Fruit fly (Drosophila melanogaster): ENCODE data around the gene CG33158.

The CG33158 gene

DNA sequence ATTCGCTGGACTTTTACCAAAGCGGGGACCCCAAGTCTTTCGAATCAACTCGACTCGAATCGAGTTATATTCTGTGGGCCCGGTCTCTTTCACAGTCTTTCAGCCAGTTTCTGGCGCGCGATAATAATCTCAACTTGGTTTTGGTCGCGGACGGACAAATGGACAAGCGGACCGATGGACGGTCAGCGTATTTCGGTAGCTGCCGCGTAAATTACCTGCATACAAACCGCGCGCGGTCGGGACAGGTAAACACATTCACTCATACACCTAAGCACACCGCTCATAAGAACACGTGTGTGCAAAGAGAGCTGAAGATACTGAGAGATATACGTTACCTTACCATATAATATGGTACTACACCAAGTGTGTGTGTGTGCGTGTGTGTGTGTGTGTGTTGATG is 69.9 kb downstream of the CG33158 start:
- TF ChIP-seq Jra (GFP tag; optimal IDR thresholded peaks at IDR 0.05): no peak

DNA sequence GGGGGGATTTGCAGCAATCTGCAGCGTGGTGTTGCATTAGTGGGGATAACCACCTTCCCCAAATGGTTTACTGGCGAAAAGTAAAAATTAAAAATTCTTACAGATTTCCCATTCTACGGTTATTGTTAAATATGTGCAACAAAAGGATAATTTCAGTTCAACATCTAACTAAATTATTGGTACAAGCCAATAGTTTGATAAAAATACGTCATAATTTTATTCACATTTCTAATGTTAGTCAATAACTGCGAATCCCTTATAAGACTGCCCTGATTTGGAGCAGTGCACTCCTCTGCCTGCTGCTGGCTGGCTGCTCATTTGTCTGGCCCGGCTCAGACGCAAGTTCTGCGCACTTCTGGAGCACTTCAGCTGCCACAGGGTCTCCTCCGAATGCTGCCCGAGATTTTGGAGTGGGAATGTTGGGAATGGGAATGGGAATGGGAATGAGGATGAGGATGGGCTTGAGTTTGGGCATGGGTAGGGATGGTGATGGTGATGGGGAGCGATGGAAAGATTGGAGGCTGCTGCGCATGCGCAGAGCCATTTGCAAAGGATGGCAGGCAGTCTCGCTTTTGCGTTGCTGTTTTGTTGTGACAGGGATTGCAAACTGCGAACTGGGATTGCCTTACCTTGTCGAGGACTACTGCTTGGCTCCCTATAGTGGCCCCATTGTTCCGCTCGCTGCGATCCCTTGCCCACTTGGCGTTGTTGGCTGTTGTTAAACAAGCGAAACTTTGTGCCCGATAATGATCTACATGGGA is 70.6 kb downstream of the CG33158 start:
- TF ChIP-seq Jra (GFP tag; optimal IDR thresholded peaks at IDR 0.05): no peak
- TF ChIP-seq Hnf4 (GFP tag; optimal IDR thresholded peaks at IDR 0.05): no peak
- TF ChIP-seq Rel (GFP tag; optimal IDR thresholded peaks at IDR 0.05): no peak
- TF ChIP-seq Rel (tag; optimal IDR thresholded peaks at IDR 0.05): no peak
- TF ChIP-seq Dfd (GFP tag; optimal IDR thresholded peaks at IDR 0.05): no peak
- no peak for TF ChIP-seq dsf (GFP tag; optimal IDR thresholded peaks at IDR 0.05; ENCODE audit: borderline replicate concordance)
- peak; percentile 61 for TF ChIP-seq woc (GFP tag; optimal IDR thresholded peaks at IDR 0.05)
- peak in 1 of 2 experiments; percentile 68 for TF ChIP-seq foxo (GFP tag; optimal IDR thresholded peaks at IDR 0.05)
- TF ChIP-seq Dif (GFP tag; optimal IDR thresholded peaks at IDR 0.05; ENCODE audit: partially characterized antibody): peak; percentile 19
- TF ChIP-seq Hr83 (GFP tag; optimal IDR thresholded peaks at IDR 0.05; ENCODE audit: poor library complexity, severe bottlenecking): peak; percentile 54
- TF ChIP-seq pan (optimal IDR thresholded peaks at IDR 0.05): no peak
- no peak for TF ChIP-seq Mio (GFP tag; optimal IDR thresholded peaks at IDR 0.05)
- no peak for TF ChIP-seq usp (GFP tag; optimal IDR thresholded peaks at IDR 0.05)
- TF ChIP-seq dl (GFP tag; optimal IDR thresholded peaks at IDR 0.05; ENCODE audit: insufficient read depth in 1 of 2, partially characterized antibody in 2 of 2): no peak
- no peak for TF ChIP-seq sv (GFP tag; optimal IDR thresholded peaks at IDR 0.05)
- no peak for TF ChIP-seq lola (GFP tag; optimal IDR thresholded peaks at IDR 0.05)
- TF ChIP-seq CG32264 (GFP tag; optimal IDR thresholded peaks at IDR 0.05): no peak
- peak; percentile 77 for TF ChIP-seq HLH106 (tag; optimal IDR thresholded peaks at IDR 0.05)
- peak; percentile 31 for TF ChIP-seq rgr (GFP tag; optimal IDR thresholded peaks at IDR 0.05)
- peak; percentile 35 for TF ChIP-seq Sp1 (GFP tag; optimal IDR thresholded peaks at IDR 0.05)
- TF ChIP-seq h (GFP tag; optimal IDR thresholded peaks at IDR 0.05): peak; percentile 80
- TF ChIP-seq jim (GFP tag; optimal IDR thresholded peaks at IDR 0.05): no peak
- TF ChIP-seq brk (GFP tag; optimal IDR thresholded peaks at IDR 0.05): peak; percentile 45
- no peak for TF ChIP-seq dmrt93B (GFP tag; optimal IDR thresholded peaks at IDR 0.05)
- no peak for TF ChIP-seq N (GFP tag; optimal IDR thresholded peaks at IDR 0.05)
- TF ChIP-seq ey (GFP tag; optimal IDR thresholded peaks at IDR 0.05): peak; percentile 44
- TF ChIP-seq br (GFP tag; optimal IDR thresholded peaks at IDR 0.05): peak; percentile 46
- no peak for TF ChIP-seq Abd-B (GFP tag; optimal IDR thresholded peaks at IDR 0.05)
- no peak for TF ChIP-seq GATAd (GFP tag; optimal IDR thresholded peaks at IDR 0.05)
- TF ChIP-seq OdsH (GFP tag; optimal IDR thresholded peaks at IDR 0.05): peak; percentile 21
- TF ChIP-seq CrebA (GFP tag; optimal IDR thresholded peaks at IDR 0.05; ENCODE audit: borderline replicate concordance): no peak
- peak; percentile 78 for TF ChIP-seq fru (GFP tag; optimal IDR thresholded peaks at IDR 0.05)
- TF ChIP-seq Myc (optimal IDR thresholded peaks at IDR 0.05): no peak
- TF ChIP-seq psq (GFP tag; optimal IDR thresholded peaks at IDR 0.05): no peak
- no peak for TF ChIP-seq CG9705 (GFP tag; optimal IDR thresholded peaks at IDR 0.05)
- peak; percentile 17 for TF ChIP-seq sage (GFP tag; optimal IDR thresholded peaks at IDR 0.05)
- TF ChIP-seq tai (GFP tag; optimal IDR thresholded peaks at IDR 0.05): no peak
- no peak for TF ChIP-seq Hr78 (GFP tag; optimal IDR thresholded peaks at IDR 0.05)
- TF ChIP-seq Vsx2 (GFP tag; optimal IDR thresholded peaks at IDR 0.05; ENCODE audit: partially characterized antibody): peak; percentile 12

DNA sequence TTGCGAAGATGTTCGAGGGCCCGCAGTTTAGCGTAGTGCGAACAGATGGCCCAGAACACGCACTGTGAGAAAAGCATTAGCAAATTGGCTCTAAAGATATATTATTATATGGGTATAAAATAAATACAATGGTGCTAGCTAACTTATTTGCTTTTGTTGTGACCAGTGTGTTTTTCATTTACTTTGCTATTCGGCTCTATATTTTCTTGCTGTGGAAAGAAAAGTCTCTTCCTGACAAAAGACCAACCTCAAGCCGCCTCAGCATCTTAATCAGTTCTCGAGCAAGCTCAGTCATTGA is 71.1 kb downstream of the CG33158 start:
- TF ChIP-seq Sp1 (GFP tag; optimal IDR thresholded peaks at IDR 0.05): peak; percentile 81
- TF ChIP-seq N (GFP tag; optimal IDR thresholded peaks at IDR 0.05): no peak
- no peak for TF ChIP-seq dsf (GFP tag; optimal IDR thresholded peaks at IDR 0.05; ENCODE audit: borderline replicate concordance)
- TF ChIP-seq dmrt93B (GFP tag; optimal IDR thresholded peaks at IDR 0.05): peak; percentile 73
- TF ChIP-seq sage (GFP tag; optimal IDR thresholded peaks at IDR 0.05): peak; percentile 80
- TF ChIP-seq tai (GFP tag; optimal IDR thresholded peaks at IDR 0.05): peak; percentile 66
- no peak for TF ChIP-seq lola (GFP tag; optimal IDR thresholded peaks at IDR 0.05)
- no peak for TF ChIP-seq Mio (GFP tag; optimal IDR thresholded peaks at IDR 0.05)
- TF ChIP-seq CG9705 (GFP tag; optimal IDR thresholded peaks at IDR 0.05): peak; percentile 46
- peak in 1 of 2 experiments; percentile 88 for TF ChIP-seq foxo (GFP tag; optimal IDR thresholded peaks at IDR 0.05)
- TF ChIP-seq Jra (GFP tag; optimal IDR thresholded peaks at IDR 0.05): no peak
- TF ChIP-seq fru (GFP tag; optimal IDR thresholded peaks at IDR 0.05): peak; percentile 85
- no peak for TF ChIP-seq pan (optimal IDR thresholded peaks at IDR 0.05)
- TF ChIP-seq h (GFP tag; optimal IDR thresholded peaks at IDR 0.05): peak; percentile 88
- no peak for TF ChIP-seq CG32264 (GFP tag; optimal IDR thresholded peaks at IDR 0.05)
- no peak for TF ChIP-seq Vsx2 (GFP tag; optimal IDR thresholded peaks at IDR 0.05; ENCODE audit: partially characterized antibody)
- TF ChIP-seq dl (GFP tag; optimal IDR thresholded peaks at IDR 0.05; ENCODE audit: insufficient read depth in 1 of 2, partially characterized antibody in 2 of 2): no peak
- peak; percentile 84 for TF ChIP-seq ey (GFP tag; optimal IDR thresholded peaks at IDR 0.05)
- no peak for TF ChIP-seq Myc (optimal IDR thresholded peaks at IDR 0.05)
- TF ChIP-seq sv (GFP tag; optimal IDR thresholded peaks at IDR 0.05): no peak
- peak; percentile 82 for TF ChIP-seq rgr (GFP tag; optimal IDR thresholded peaks at IDR 0.05)
- TF ChIP-seq Hr78 (GFP tag; optimal IDR thresholded peaks at IDR 0.05): no peak
- TF ChIP-seq Rel (GFP tag; optimal IDR thresholded peaks at IDR 0.05): peak; percentile 70
- TF ChIP-seq Rel (tag; optimal IDR thresholded peaks at IDR 0.05): no peak
- TF ChIP-seq psq (GFP tag; optimal IDR thresholded peaks at IDR 0.05): peak; percentile 70
- TF ChIP-seq Abd-B (GFP tag; optimal IDR thresholded peaks at IDR 0.05): no peak
- peak; percentile 67 for TF ChIP-seq Hnf4 (GFP tag; optimal IDR thresholded peaks at IDR 0.05)
- TF ChIP-seq jim (GFP tag; optimal IDR thresholded peaks at IDR 0.05): no peak
- peak; percentile 49 for TF ChIP-seq CrebA (GFP tag; optimal IDR thresholded peaks at IDR 0.05; ENCODE audit: borderline replicate concordance)
- TF ChIP-seq OdsH (GFP tag; optimal IDR thresholded peaks at IDR 0.05): peak; percentile 88
- TF ChIP-seq HLH106 (tag; optimal IDR thresholded peaks at IDR 0.05): peak; percentile 83
- peak; percentile 48 for TF ChIP-seq brk (GFP tag; optimal IDR thresholded peaks at IDR 0.05)
- TF ChIP-seq Dfd (GFP tag; optimal IDR thresholded peaks at IDR 0.05): no peak
- no peak for TF ChIP-seq Dif (GFP tag; optimal IDR thresholded peaks at IDR 0.05; ENCODE audit: partially characterized antibody)
- TF ChIP-seq woc (GFP tag; optimal IDR thresholded peaks at IDR 0.05): no peak
- no peak for TF ChIP-seq GATAd (GFP tag; optimal IDR thresholded peaks at IDR 0.05)
- no peak for TF ChIP-seq Hr83 (GFP tag; optimal IDR thresholded peaks at IDR 0.05; ENCODE audit: poor library complexity, severe bottlenecking)
- peak; percentile 73 for TF ChIP-seq br (GFP tag; optimal IDR thresholded peaks at IDR 0.05)
- no peak for TF ChIP-seq usp (GFP tag; optimal IDR thresholded peaks at IDR 0.05)
